Worm (Caenorhabditis elegans) whole organism, late embryonic: ENCODE measurements around the gene B0495.7.

Experiments used
- ama-1 ChIP-seq: fragments of 150-350 bp; optimal IDR thresholded peaks from 2 replicates; lab custom pipeline; 2014
- ceh-24 ChIP-seq: sonication (generic microtip); optimal IDR thresholded peaks from 2 replicates; lab custom pipeline; 2016; ENCODE audit warnings: mild to moderate bottlenecking, missing genetic modification characterization, missing compliant biosample characterization
- ceh-48 ChIP-seq: sonication (generic microtip); optimal IDR thresholded peaks from 2 replicates; lab custom pipeline; 2016; ENCODE audit warnings: missing genetic modification characterization, inconsistent platforms, missing compliant biosample characterization
- hlh-30 ChIP-seq: sonication (generic microtip); optimal IDR thresholded peaks from 2 replicates; lab custom pipeline; 2017; ENCODE audit warnings: antibody characterized with exemption, missing genetic modification characterization, missing compliant biosample characterization; ENCODE audit not compliant: insufficient read depth
- hlh-8 ChIP-seq: sonication (generic microtip); optimal IDR thresholded peaks from 2 replicates; lab custom pipeline; 2016; ENCODE audit warnings: missing genotype, missing genetic modification characterization, missing compliant biosample characterization
- pha-2 ChIP-seq: sonication (generic microtip); optimal IDR thresholded peaks from 2 replicates; lab custom pipeline; 2017; ENCODE audit warnings: mild to moderate bottlenecking, missing genetic modification characterization, missing compliant biosample characterization
- pqm-1 ChIP-seq: sonication (generic microtip); optimal IDR thresholded peaks from 2 replicates; lab custom pipeline; 2016; ENCODE audit warnings: missing genetic modification characterization, missing compliant biosample characterization
- sdc-2 ChIP-seq: sonication (generic microtip); optimal IDR thresholded peaks from 2 replicates; lab custom pipeline; 2016; ENCODE audit warnings: missing genotype, missing genetic modification characterization, missing compliant biosample characterization
- syd-9 ChIP-seq: sonication (generic microtip); optimal IDR thresholded peaks from 2 replicates; lab custom pipeline; 2016; ENCODE audit warnings: mild to moderate bottlenecking, missing genetic modification characterization, moderate library complexity, missing compliant biosample characterization
- tbx-2 ChIP-seq: sonication (generic microtip); optimal IDR thresholded peaks from 2 replicates; lab custom pipeline; 2016; ENCODE audit warnings: missing genetic modification characterization, missing compliant biosample characterization
- unc-86 ChIP-seq: sonication (generic microtip); optimal IDR thresholded peaks from 2 replicates; lab custom pipeline; 2016; ENCODE audit warnings: missing genetic modification characterization, missing compliant biosample characterization

DNA sequence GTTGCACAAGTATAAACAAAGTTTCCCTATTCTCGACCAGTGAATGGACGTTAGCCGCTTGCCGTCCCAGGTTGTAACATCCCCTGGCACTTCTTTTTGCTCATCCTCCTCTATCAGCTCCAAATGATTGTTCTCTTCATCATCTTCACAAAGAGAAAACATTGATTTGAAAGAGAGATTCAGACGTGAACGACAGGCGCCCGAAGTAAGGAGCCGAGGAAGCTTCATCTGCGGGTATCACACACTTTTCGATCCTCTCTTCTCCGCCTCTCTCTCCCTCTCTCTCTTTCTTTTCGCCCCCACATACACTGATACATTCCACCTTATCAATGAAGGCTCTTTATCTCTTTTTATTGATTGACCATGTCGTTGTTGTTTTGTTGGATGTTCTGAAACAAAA is 17.8 kb upstream of the B0495.7 start:
- TF ChIP-seq sdc-2 (tag; lab: Kevin White, UChicago) (no peak), hlh-30 (tag; lab: Kevin White, UChicago) (no peak), tbx-2 (no peak), ceh-24 (tag; lab: Kevin White, UChicago) (no peak), syd-9 (tag; lab: Kevin White, UChicago) (no peak), pha-2 (tag; lab: Kevin White, UChicago) (no peak), ceh-48 (tag; lab: Kevin White, UChicago) (no peak), hlh-8 (tag; lab: Kevin White, UChicago) (no peak), unc-86 (tag; lab: Kevin White, UChicago) (no peak), ama-1 (lab: Kevin White, UChicago) (no peak), pqm-1 (tag; lab: Kevin White, UChicago) (no peak)
